Worm (Caenorhabditis elegans) whole organism, early embryonic: ENCODE data around the gene pgp-4.
A peak's percentile ranks its signal among the peaks of the same experiment; 100 is the strongest.

ENCODE experiments used
- B0310.2 ChIP-seq: sonication (generic microtip); optimal IDR thresholded peaks from 2 replicates; lab custom pipeline; 2016; ENCODE audit warnings: mild to moderate bottlenecking, missing genetic modification characterization, missing compliant biosample characterization
- F13C5.2 ChIP-seq: sonication (generic microtip); optimal IDR thresholded peaks from 2 replicates; lab custom pipeline; 2017; ENCODE audit warnings: mild to moderate bottlenecking, missing genetic modification characterization, inconsistent platforms, missing compliant biosample characterization
- aly-1 ChIP-seq: sonication (generic microtip); optimal IDR thresholded peaks from 2 replicates; lab custom pipeline; 2016; ENCODE audit warnings: missing genetic modification characterization, missing compliant biosample characterization
- ama-1 ChIP-seq: fragments of 150-350 bp; optimal IDR thresholded peaks from 2 replicates; lab custom pipeline; 2014
- ceh-13 ChIP-seq: fragments of 200-800 bp; sonication (Bioruptor generic); optimal IDR thresholded peaks from 2 replicates; lab custom pipeline; 2018; ENCODE audit warnings: mild to moderate bottlenecking, missing genetic modification characterization, missing compliant biosample characterization
- ceh-36 ChIP-seq: sonication (generic microtip); optimal IDR thresholded peaks from 2 replicates; lab custom pipeline; 2016; ENCODE audit warnings: missing genetic modification characterization, inconsistent platforms, missing compliant biosample characterization
- ets-7 ChIP-seq: sonication (generic microtip); optimal IDR thresholded peaks from 2 replicates; lab custom pipeline; 2016; ENCODE audit warnings: missing genotype, missing genetic modification characterization, missing compliant biosample characterization
- flt-1 ChIP-seq: fragments of 200-800 bp; sonication (Bioruptor generic); IDR thresholded peaks from 2 replicates; pipeline ENCODE4 v1.3.6; 2022; ENCODE audit warnings: missing genetic modification characterization, missing compliant biosample characterization
- hmbx-1 ChIP-seq: sonication (generic microtip); optimal IDR thresholded peaks from 2 replicates; lab custom pipeline; 2016; ENCODE audit warnings: mild to moderate bottlenecking, missing genetic modification characterization, missing compliant biosample characterization
- hmg-4 ChIP-seq: fragments of 200-800 bp; sonication (Bioruptor generic); optimal IDR thresholded peaks from 2 replicates; lab custom pipeline; 2018; ENCODE audit warnings: mild to moderate bottlenecking, missing genetic modification characterization, missing compliant biosample characterization
- hnd-1 ChIP-seq: sonication (generic microtip); optimal IDR thresholded peaks from 2 replicates; lab custom pipeline; 2016; ENCODE audit warnings: missing genetic modification characterization, missing compliant biosample characterization
- pes-1 ChIP-seq: fragments of 200-800 bp; sonication (Bioruptor generic); IDR thresholded peaks from 2 replicates; pipeline ENCODE4 v1.3.6; 2022; ENCODE audit warnings: missing genetic modification reagents, missing genetic modification characterization, missing compliant biosample characterization
- scrt-1 ChIP-seq: fragments of 200-800 bp; sonication (Bioruptor generic); IDR thresholded peaks from 2 replicates; pipeline ENCODE4 v1.3.6; 2022; ENCODE audit warnings: missing genetic modification characterization, missing compliant biosample characterization
- sea-1 ChIP-seq: fragments of 200-800 bp; sonication (Bioruptor generic); conservative IDR thresholded peaks from 2 replicates; pipeline ENCODE4 v1.3.6; 2022; ENCODE audit warnings: missing genetic modification characterization, missing compliant biosample characterization
- tbx-11 ChIP-seq: fragments of 200-800 bp; sonication (Bioruptor generic); IDR thresholded peaks from 2 replicates; pipeline ENCODE4 v1.3.6; 2022; ENCODE audit warnings: missing genetic modification characterization, missing compliant biosample characterization
- tbx-37 ChIP-seq: fragments of 200-800 bp; sonication (Bioruptor generic); conservative IDR thresholded peaks from 2 replicates; pipeline ENCODE4 v1.3.6; 2022; ENCODE audit warnings: missing genetic modification reagents, missing genetic modification characterization, missing compliant biosample characterization
- tra-4 ChIP-seq: sonication (generic microtip); optimal IDR thresholded peaks from 2 replicates; lab custom pipeline; 2017; ENCODE audit warnings: missing genetic modification characterization, missing compliant biosample characterization

Gene pgp-4

DNA sequence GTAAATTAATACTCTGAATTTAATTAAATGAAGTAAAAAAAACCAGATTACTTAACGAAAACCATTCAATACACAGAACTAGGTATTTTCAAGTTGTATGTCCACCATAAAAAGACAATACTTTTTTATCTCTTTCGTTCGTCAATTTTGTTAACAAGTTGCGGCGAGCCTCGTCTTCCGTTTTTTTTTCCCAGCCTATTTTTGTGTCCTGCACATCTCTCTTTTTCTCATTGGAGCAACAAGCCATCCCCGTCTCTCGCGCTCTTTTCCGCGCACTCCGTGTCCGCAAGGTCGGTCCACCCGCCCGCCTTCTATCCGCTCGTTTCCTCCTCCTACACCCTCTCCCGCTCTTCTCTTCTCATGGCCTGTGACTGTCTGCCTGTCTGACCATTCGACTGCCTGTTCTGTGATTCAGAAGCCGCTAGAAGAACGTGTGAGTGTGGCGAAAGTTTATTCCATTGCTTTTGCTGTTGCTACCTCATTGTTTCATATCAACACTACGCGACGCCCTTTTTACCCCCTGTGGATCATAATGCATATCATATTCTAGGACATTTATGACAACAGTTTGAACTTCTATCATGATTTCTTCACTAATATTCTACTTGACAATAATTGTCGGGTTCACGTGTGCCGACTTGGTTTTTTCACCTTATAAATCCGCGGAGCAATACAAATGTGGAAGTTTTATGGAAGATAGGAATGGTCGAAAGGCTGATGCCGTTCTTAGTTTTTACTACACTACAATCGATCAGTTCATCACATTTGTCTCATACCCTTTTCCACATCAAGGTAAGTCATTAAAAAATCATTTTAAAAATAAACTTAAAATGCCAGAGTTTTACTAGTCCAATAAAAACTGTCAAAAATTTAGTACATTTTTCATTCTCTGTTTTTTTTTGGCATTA, 27.2 kb downstream of the pgp-4 start, which contains the start of the genes F08B12.11 and prmn-1:
TSS of gene F08B12.11 (plus strand) at position 521 of the 908 bp plus-strand sequence.
TSS of gene prmn-1 (plus strand) at position 551 of the 908 bp plus-strand sequence.
- TF ChIP-seq ets-7 (tag; lab: Kevin White, UChicago) (no peak), tbx-37 (GFP tag; lab: Robert Waterston, UW) (peak; percentile 40; the same call in 1 of the 2 replicates), hmbx-1 (tag; lab: Kevin White, UChicago) (no peak)

DNA sequence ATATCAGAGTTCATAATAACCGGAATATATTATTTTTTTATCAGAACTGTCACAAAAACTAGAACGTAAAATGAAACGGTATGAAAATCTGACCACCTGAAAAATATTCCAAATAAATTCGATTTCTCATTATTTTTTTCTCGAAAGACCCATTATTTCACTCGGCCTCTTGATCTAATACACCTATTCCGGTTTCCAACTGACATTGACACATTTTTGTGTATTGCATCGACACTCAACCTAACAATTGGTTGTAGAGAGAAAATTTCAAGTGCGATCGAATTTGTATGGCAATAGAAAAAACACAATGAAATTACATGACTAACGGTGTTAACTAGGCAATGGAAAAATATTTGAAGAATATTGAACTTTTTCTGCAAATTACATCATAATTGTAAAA, 28.3 kb downstream of the pgp-4 start:
- TF ChIP-seq tra-4 (tag; lab: Kevin White, UChicago) (no peak), hmg-4 (GFP tag; lab: Kevin White, UChicago) (no peak), ceh-36 (tag; lab: Kevin White, UChicago) (no peak), tbx-37 (GFP tag; lab: Robert Waterston, UW) (no peak), B0310.2 (no peak), ceh-13 (GFP tag; lab: Kevin White, UChicago) (no peak), ets-7 (tag; lab: Kevin White, UChicago) (no peak), ama-1 (lab: Kevin White, UChicago) (no peak), aly-1 (tag; lab: Kevin White, UChicago) (no peak), hmbx-1 (tag; lab: Kevin White, UChicago) (no peak), F13C5.2 (tag; lab: Kevin White, UChicago) (no peak), tbx-11 (GFP tag; lab: Robert Waterston, UW) (no peak), flt-1 (GFP tag; lab: Robert Waterston, UW) (no peak), hnd-1 (tag; lab: Kevin White, UChicago) (no peak), sea-1 (GFP tag; lab: Robert Waterston, UW) (no peak), scrt-1 (GFP tag; lab: Robert Waterston, UW) (no peak), pes-1 (no peak)

DNA sequence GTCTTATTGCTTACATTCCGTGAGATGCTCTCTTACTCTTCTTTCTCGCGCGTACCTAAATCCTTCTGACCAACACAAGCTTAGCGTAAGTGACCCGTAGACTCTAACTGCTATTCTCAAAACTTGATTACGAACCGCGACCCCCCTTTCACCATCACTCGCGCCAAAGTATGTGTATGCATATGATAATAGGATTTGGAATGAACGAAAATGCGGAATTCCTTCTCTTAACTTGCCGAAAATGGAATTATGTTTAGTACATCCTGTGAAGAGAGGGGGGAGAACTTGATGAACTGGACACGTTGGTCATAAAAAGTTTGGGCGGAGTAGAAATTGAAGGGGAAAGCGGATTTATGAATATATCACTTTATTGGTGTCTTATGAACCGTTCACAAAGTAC, 29.3 kb downstream of the pgp-4 start:
- TF ChIP-seq sea-1 (GFP tag; lab: Robert Waterston, UW) (no peak), hmbx-1 (tag; lab: Kevin White, UChicago) (no peak), flt-1 (GFP tag; lab: Robert Waterston, UW) (no peak), B0310.2 (no peak), pes-1 (no peak), hmg-4 (GFP tag; lab: Kevin White, UChicago) (no peak), aly-1 (tag; lab: Kevin White, UChicago) (no peak), hnd-1 (tag; lab: Kevin White, UChicago) (no peak), ets-7 (tag; lab: Kevin White, UChicago) (no peak), ceh-13 (GFP tag; lab: Kevin White, UChicago) (no peak), tbx-11 (GFP tag; lab: Robert Waterston, UW) (no peak), ama-1 (lab: Kevin White, UChicago) (no peak), F13C5.2 (tag; lab: Kevin White, UChicago) (no peak), ceh-36 (tag; lab: Kevin White, UChicago) (no peak), scrt-1 (GFP tag; lab: Robert Waterston, UW) (no peak), tbx-37 (GFP tag; lab: Robert Waterston, UW) (no peak), tra-4 (tag; lab: Kevin White, UChicago) (no peak)

DNA sequence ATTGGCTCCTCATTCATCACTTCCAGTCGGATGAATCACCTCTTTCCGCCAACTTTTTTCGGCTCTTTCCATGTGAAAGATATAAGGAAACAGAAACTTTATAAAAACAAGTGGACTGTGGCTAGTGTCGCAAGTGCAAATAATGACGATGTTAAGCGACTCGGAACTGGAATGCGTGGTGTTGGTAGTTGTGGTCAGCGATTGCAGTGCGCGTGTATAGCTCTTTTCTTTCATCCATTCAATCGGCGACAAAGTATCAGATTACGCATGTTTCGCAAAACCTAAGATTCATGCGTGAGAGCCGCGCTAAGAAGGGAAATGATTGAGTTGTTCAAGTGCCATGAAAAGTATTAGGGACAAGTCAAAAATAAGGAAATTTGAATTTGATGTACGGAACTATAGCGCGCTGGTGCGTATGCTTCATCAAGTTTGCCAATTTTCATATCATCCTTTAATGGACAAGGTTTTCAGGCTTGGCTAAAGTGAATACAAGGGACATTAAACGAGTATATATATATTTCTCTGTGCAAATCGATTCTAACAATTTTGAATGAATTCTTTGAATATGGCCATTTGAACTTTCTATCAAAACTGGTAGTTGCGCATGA, 30.2 kb downstream of the pgp-4 start:
- TF ChIP-seq F13C5.2 (tag; lab: Kevin White, UChicago) (no peak), pes-1 (no peak), tbx-37 (GFP tag; lab: Robert Waterston, UW) (no peak), tra-4 (tag; lab: Kevin White, UChicago) (no peak), scrt-1 (GFP tag; lab: Robert Waterston, UW) (no peak), ets-7 (tag; lab: Kevin White, UChicago) (no peak), ceh-36 (tag; lab: Kevin White, UChicago) (no peak)

DNA sequence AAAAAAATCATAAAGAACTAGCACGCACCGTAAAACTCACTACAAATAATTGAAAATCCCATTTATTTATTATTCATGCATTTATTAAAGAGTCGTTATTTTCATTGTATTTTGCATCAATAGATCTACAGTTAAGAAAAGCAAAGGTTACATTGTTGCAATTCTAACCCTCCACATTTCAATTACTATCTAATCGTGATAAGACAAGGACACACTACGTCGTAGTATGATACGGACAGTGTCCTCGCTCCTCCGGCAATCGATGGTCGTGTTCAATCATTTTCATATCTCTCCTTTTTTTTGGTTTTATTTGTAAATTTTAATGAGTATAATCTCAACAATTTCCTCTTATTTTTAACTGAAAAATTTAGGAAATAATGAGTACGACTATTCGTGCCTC, 35.3 kb downstream of the pgp-4 start, which contains the start of gene prx-12:
TSS of gene prx-12 (plus strand) at position 371 of the 400 bp plus-strand sequence.
- TF ChIP-seq ceh-36 (tag; lab: Kevin White, UChicago) = no peak
- TF ChIP-seq flt-1 (GFP tag; lab: Robert Waterston, UW) = no peak
- no peak for TF ChIP-seq pes-1
- TF ChIP-seq tbx-37 (GFP tag; lab: Robert Waterston, UW) = no peak
- TF ChIP-seq ceh-13 (GFP tag; lab: Kevin White, UChicago) = no peak
- no peak for TF ChIP-seq hnd-1 (tag; lab: Kevin White, UChicago)
- TF ChIP-seq ets-7 (tag; lab: Kevin White, UChicago) = no peak
- TF ChIP-seq hmg-4 (GFP tag; lab: Kevin White, UChicago) = no peak
- TF ChIP-seq scrt-1 (GFP tag; lab: Robert Waterston, UW) = no peak
- TF ChIP-seq B0310.2 = no peak
- TF ChIP-seq sea-1 (GFP tag; lab: Robert Waterston, UW) = no peak
- no peak for TF ChIP-seq tra-4 (tag; lab: Kevin White, UChicago)
- TF ChIP-seq F13C5.2 (tag; lab: Kevin White, UChicago) = no peak
- TF ChIP-seq tbx-11 (GFP tag; lab: Robert Waterston, UW) = no peak
- no peak for TF ChIP-seq hmbx-1 (tag; lab: Kevin White, UChicago)
- no peak for TF ChIP-seq aly-1 (tag; lab: Kevin White, UChicago)

DNA sequence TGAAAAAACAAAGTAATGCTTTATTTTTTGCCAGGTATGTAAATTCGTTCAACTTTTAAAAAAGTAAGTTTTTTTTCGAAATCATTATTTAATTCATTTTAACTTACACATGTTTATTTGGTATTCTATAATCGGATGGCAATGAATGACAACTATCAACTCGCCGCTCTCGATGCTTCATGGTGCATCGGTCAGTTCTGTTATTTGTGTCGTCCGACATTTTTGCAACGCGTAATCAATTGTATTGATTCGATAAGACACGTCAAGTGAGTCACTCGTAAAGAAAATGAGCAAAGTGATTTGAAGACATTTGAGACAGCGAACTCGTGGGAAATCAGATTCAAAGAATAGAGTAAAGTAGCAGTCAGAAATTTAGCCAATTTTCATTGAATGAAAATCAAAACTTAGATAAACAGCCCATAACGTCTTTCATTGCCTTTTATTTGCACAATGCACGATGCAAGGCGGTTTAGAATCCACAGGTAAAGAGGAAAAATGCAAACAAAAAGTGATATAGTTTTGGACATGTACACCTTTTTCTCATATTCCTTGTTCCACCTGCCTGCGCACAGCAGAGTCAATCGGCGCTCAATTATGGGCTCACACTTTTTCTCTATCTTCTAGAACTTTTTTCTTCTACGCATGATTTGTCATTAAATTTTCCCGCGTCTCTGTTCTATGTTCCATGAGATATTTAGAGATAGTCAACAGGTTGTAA, 43.0 kb downstream of the pgp-4 start:
- TF ChIP-seq scrt-1 (GFP tag; lab: Robert Waterston, UW) (no peak), flt-1 (GFP tag; lab: Robert Waterston, UW) (no peak), sea-1 (GFP tag; lab: Robert Waterston, UW) (no peak), ets-7 (tag; lab: Kevin White, UChicago) (no peak), aly-1 (tag; lab: Kevin White, UChicago) (no peak), hmg-4 (GFP tag; lab: Kevin White, UChicago) (no peak), tbx-37 (GFP tag; lab: Robert Waterston, UW) (no peak), tra-4 (tag; lab: Kevin White, UChicago) (no peak), hnd-1 (tag; lab: Kevin White, UChicago) (no peak)
